Worm (Caenorhabditis elegans): ENCODE data around the gene mca-2.

ce11 chrIV:2099771-2100170 lies 15.9 kb downstream of the mca-2 start, which contains the start of gene C23H5.11:
- no peak for TF ChIP-seq hlh-1 (tag; optimal IDR thresholded peaks at IDR 0.05)
- TF ChIP-seq mep-1 (tag; optimal IDR thresholded peaks at IDR 0.05): no peak
- TF ChIP-seq snpc-4 (tag; optimal IDR thresholded peaks at IDR 0.05): no peak
- TF ChIP-seq nhr-28 (tag; optimal IDR thresholded peaks at IDR 0.05): no peak
- no peak for TF ChIP-seq M03D4.4 (tag; optimal IDR thresholded peaks at IDR 0.05)

All from whole organism, mixed stage, embryonic.